Worm (Caenorhabditis elegans) whole organism, midembryonic: ENCODE data around the gene cpt-6.

Source experiments
- T22C8.4 ChIP-seq: fragments of 200-800 bp; sonication (Bioruptor generic); IDR thresholded peaks from 2 replicates; pipeline ENCODE4 v1.3.6; 2022; ENCODE audit warnings: missing genetic modification characterization, missing compliant biosample characterization
- cog-1 ChIP-seq: sonication (generic microtip); optimal IDR thresholded peaks from 2 replicates; lab custom pipeline; 2016; ENCODE audit warnings: missing genetic modification characterization, missing compliant biosample characterization
- flt-1 ChIP-seq: fragments of 200-800 bp; sonication (Bioruptor generic); IDR thresholded peaks from 2 replicates; pipeline ENCODE4 v1.3.6; 2022; ENCODE audit warnings: missing genetic modification characterization, missing compliant biosample characterization
- klf-2 ChIP-seq: fragments of 200-800 bp; sonication (Bioruptor generic); conservative IDR thresholded peaks from 2 replicates; pipeline ENCODE4 v1.3.6; 2022; ENCODE audit warnings: missing genetic modification reagents, missing genetic modification characterization, missing compliant biosample characterization
- med-1 ChIP-seq: sonication (generic microtip); optimal IDR thresholded peaks from 2 replicates; lab custom pipeline; 2017; ENCODE audit warnings: missing genetic modification characterization, mild to moderate bottlenecking, missing compliant biosample characterization, antibody characterized with exemption, missing genetic modification reagents; ENCODE audit not compliant: insufficient read depth
- ref-1 ChIP-seq: fragments of 200-800 bp; sonication (Bioruptor generic); conservative IDR thresholded peaks from 2 replicates; pipeline ENCODE4 v1.3.6; 2022; ENCODE audit warnings: missing genetic modification reagents, missing genetic modification characterization, missing compliant biosample characterization
- tab-1 ChIP-seq: fragments of 200-800 bp; sonication (Bioruptor generic); IDR thresholded peaks from 2 replicates; pipeline ENCODE4 v1.3.6; 2022; ENCODE audit warnings: missing genetic modification characterization, missing compliant biosample characterization
- ztf-23 ChIP-seq: fragments of 200-800 bp; sonication (Bioruptor generic); IDR thresholded peaks from 2 replicates; pipeline ENCODE4 v1.3.6; 2022; ENCODE audit warnings: missing genetic modification reagents, missing genetic modification characterization, missing compliant biosample characterization
- ztf-29 ChIP-seq: fragments of 200-800 bp; sonication (Bioruptor generic); IDR thresholded peaks from 2 replicates; pipeline ENCODE4 v1.3.6; 2022; ENCODE audit warnings: missing genetic modification reagents, missing genetic modification characterization, missing compliant biosample characterization

The cpt-6 gene

DNA sequence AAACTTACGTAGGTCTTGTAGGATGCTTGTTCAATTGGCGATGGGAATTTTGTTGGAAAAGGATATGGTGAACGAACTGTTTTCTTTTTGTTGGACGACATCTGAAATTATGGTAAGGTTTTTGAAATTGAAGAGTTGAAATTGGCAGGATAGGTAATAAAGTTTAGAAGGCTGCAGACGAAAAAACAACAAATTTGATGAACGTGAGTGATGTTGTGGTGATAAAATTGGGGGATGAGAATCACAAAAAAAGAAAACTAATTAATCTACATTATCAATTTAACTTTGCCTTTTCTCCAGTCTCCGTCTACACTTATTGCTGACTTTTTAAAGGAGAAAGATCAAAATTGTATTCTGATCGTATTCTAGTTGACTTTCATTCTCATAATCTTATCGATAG lies at the start of gene cpt-6:
TSS of gene cpt-6 (minus strand) at position 101 of the 400 bp plus-strand sequence.
- TF ChIP-seq klf-2 (GFP tag; lab: Robert Waterston, UW) (no peak), cog-1 (tag; lab: Kevin White, UChicago) (no peak), ref-1 (no peak), ztf-23 (GFP tag; lab: Robert Waterston, UW) (no peak), ztf-29 (GFP tag; lab: Robert Waterston, UW) (no peak), T22C8.4 (GFP tag; lab: Robert Waterston, UW) (no peak), flt-1 (GFP tag; lab: Robert Waterston, UW) (no peak), tab-1 (GFP tag; lab: Robert Waterston, UW) (no peak), med-1 (GFP tag; lab: Kevin White, UChicago) (no peak)

DNA sequence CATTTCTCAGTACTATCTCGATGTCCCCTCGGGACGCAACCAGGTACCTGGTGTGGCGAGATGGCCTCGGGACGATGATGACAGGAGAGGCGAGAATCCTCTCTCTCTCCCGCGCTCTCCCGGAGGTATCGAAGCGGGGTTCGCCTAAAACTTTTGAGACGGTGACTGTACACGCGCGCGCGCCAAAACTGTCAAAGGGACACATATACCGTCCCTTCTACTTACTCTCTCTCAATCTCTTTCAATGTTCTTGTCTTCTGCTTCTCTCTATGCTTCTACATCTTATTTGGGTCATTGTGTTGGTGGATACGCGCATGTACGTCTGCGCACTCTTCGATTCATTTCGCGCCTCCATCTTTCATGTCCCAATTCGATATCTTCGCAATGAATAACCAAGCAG lies 48.2 kb upstream of the cpt-6 start:
- TF ChIP-seq ztf-23 (GFP tag; lab: Robert Waterston, UW) (0 out of 2 replicates have a peak, but pooled peaks have one; percentile 19), klf-2 (GFP tag; lab: Robert Waterston, UW) (no peak), flt-1 (GFP tag; lab: Robert Waterston, UW) (no peak), ref-1 (no peak), ztf-29 (GFP tag; lab: Robert Waterston, UW) (no peak), cog-1 (tag; lab: Kevin White, UChicago) (peak; percentile 21), tab-1 (GFP tag; lab: Robert Waterston, UW) (no peak), med-1 (GFP tag; lab: Kevin White, UChicago) (no peak)

DNA sequence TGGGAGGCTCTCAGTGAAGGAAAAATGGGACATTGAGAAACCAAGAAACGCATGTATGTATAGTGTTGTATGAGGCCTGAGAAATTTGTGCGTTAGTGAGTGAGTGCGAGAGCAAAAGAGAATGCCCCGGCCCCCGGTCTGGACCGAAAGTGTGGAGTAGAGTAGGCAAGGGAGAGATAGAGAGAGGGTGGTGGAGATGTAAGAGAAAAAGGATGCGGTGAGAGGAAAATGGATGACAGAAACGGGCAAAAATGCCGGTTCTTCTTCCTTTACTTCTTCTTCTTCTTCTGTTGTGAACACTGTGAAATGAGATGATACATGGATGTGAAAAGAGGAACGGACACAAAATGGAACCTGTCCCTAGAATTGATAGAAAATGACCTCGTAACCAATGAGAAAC lies 44.6 kb upstream of the cpt-6 start:
- TF ChIP-seq ztf-29 (GFP tag; lab: Robert Waterston, UW): no peak
- 0 out of 2 replicates have a peak, but pooled peaks have one; percentile 42 for TF ChIP-seq flt-1 (GFP tag; lab: Robert Waterston, UW)

DNA sequence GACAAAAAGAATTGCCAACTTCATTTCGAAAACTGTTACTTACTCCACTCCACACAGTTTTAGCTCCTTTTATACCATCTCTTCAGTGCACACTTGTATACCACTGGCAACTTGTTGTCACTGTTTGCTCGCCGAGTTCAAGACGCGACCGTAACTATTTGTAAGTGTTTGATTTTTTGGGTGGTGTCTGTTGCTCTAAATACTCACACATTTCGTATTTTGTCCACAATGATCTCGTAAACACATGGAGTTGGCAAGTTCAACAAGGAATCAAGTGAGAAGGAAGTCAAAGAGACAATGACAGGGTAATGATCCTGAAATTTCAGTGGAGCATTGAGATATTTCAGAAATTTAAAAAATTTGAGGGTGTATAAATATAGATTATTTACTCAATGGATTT lies 39.3 kb upstream of the cpt-6 start, which contains the start of gene hpo-26:
TSS of gene hpo-26 (minus strand) at position 31 of the 400 bp plus-strand sequence.
- TF ChIP-seq ref-1: no peak
- TF ChIP-seq klf-2 (GFP tag; lab: Robert Waterston, UW): no peak
- TF ChIP-seq ztf-23 (GFP tag; lab: Robert Waterston, UW): no peak
- no peak for TF ChIP-seq T22C8.4 (GFP tag; lab: Robert Waterston, UW)
- TF ChIP-seq med-1 (GFP tag; lab: Kevin White, UChicago): no peak
- no peak for TF ChIP-seq cog-1 (tag; lab: Kevin White, UChicago)
- no peak for TF ChIP-seq tab-1 (GFP tag; lab: Robert Waterston, UW)

DNA sequence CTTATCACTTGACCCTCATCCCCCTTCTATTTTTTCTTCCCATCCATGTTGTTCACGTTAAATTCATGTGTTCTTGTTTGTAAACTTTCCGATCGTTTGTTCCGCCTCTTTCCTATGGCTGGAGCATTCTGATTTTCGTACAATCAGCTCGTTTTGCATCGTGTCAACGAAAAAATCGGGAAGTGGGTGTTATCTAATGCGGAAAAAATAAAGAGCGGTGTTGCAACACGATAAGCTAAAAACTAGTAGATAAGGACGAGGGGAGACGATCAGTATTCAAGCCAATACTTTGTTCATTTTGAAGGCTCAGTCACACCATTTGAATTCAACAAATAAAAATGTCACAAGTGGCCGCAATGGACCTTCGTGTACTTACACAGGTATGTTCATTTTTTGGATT lies 31.0 kb upstream of the cpt-6 start, which contains the start of gene acs-1:
TSS of gene acs-1 (plus strand) at position 233 of the 400 bp plus-strand sequence.
- TF ChIP-seq cog-1 (tag; lab: Kevin White, UChicago): no peak
- TF ChIP-seq flt-1 (GFP tag; lab: Robert Waterston, UW): no peak

DNA sequence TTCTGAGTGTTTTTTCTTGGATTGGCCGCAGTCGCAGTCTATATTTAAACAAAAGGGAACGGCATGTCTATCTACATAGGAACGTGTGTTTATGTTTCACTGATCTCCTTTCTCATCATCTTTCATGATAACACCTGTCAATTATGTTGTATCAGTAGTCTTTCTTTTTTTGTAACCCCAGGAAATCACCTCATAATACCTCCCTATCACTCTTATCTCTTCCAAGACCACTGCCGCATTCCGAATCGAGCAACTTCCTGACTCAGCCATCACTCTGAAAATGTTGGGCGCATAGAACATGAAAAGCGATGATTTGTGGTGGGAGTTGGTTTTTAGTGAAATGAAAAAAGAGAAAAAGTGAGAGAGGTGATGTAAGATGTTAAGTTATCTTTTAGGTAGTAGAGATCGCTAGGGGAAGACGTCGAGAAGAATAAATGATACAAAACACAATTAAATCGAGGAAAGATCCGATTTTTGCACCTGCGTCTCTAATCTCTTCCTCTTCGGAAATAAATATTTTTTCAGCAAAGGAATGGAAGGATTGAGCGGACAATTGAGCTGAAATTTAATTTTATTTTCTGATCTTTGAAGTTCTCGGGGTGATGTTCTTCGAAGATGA lies 29.3 kb upstream of the cpt-6 start:
- TF ChIP-seq ztf-23 (GFP tag; lab: Robert Waterston, UW) (no peak), ref-1 (no peak), T22C8.4 (GFP tag; lab: Robert Waterston, UW) (no peak), flt-1 (GFP tag; lab: Robert Waterston, UW) (no peak), klf-2 (GFP tag; lab: Robert Waterston, UW) (no peak), tab-1 (GFP tag; lab: Robert Waterston, UW) (no peak), med-1 (GFP tag; lab: Kevin White, UChicago) (no peak), ztf-29 (GFP tag; lab: Robert Waterston, UW) (no peak)

DNA sequence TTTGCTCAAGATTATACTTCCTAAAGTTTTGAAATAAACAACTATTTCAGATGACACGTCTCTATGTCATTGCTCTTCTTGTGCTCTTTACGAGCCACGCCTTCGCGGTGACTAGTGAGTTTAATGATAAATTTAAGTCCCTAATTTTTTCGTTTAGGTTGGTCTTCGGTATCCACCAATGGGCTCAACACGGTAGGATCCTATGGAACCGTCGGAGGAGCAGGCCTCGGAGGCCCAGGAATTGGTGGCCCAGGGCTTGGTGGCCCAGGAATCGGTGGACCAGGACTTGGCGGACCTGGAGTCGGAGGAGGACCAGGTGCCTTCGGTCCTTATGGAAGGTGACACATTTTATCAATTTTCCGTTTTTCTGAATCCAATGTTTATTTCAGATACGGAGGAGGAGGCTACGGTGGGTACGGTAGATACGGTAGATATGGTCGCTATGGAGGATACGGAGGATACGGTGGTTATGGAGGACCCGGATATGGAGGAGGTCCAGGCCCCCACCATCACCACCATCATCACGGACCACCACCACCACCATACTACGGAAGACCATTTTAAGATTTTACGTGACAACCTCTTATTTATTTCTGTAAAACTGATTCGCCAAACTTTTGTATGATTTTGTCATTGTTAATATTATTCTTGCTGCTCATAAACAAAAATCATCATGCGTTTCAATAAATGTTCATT lies 26.8 kb upstream of the cpt-6 start, which contains the start of the genes F46E10.2 and F46E10.18:
TSS of gene F46E10.2 (plus strand) at position 51 of the 696 bp plus-strand sequence.
TSS of gene F46E10.18 (plus strand) at position 646 of the 696 bp plus-strand sequence.
- TF ChIP-seq T22C8.4 (GFP tag; lab: Robert Waterston, UW): no peak
- TF ChIP-seq ztf-23 (GFP tag; lab: Robert Waterston, UW): no peak
- no peak for TF ChIP-seq med-1 (GFP tag; lab: Kevin White, UChicago)
- no peak for TF ChIP-seq klf-2 (GFP tag; lab: Robert Waterston, UW)
- no peak for TF ChIP-seq flt-1 (GFP tag; lab: Robert Waterston, UW)
- no peak for TF ChIP-seq cog-1 (tag; lab: Kevin White, UChicago)
- no peak for TF ChIP-seq tab-1 (GFP tag; lab: Robert Waterston, UW)

DNA sequence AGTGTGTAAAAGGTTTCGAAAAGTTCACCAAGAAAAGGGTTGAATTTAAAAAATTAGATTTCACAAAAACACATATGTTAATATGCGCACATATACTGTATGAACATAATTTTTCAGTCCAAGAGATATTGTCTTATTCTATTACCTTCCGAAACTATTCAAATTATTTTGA lies 24.4 kb upstream of the cpt-6 start, which contains the start of gene F46E10.3:
TSS of gene F46E10.3 (plus strand) at position 73 of the 172 bp plus-strand sequence.
- TF ChIP-seq flt-1 (GFP tag; lab: Robert Waterston, UW) (no peak), cog-1 (tag; lab: Kevin White, UChicago) (no peak), tab-1 (GFP tag; lab: Robert Waterston, UW) (no peak), ztf-29 (GFP tag; lab: Robert Waterston, UW) (no peak), klf-2 (GFP tag; lab: Robert Waterston, UW) (no peak), ztf-23 (GFP tag; lab: Robert Waterston, UW) (no peak)

DNA sequence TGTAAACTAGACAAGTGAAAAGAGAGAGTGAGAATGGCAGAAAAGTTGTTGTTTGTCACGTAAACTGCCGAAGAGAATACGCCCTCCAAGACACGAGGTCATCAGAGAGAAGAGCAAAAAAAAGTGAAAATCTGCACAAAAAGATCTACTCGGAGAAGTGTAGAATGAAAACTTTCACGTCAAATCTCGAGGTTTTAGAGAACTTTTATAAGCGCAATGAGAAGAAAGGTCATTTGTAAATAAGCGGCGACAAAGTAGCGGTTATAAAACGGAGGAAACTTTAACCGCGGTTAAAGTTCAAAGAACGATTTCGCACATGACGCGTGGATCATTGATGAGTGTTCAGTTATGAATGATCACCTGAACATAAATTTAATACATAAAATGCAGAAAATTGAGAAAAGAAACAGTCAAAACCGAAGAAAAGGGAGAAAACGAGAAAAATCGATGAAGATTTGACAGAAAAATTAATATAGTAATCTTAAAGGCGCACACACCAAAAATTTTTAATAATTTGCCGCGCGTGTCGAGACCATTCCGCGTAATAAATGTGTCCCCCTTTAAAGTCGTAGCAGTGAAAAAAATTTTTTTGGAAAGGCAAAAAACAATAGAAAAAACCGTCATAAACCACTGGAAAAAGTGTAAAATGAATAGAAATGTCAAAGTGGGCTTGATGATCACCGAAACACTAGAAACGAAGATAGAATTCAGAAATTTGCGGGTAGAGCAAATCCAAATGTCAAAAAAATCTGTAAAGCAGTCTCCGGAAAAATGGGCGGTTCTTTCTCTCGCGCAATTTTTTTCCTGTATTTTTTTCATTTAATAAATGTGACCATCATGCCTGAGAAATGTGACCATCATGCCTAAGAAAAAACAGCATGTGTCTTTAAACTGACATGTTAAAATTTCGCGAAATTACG lies 23.8 kb upstream of the cpt-6 start:
- TF ChIP-seq flt-1 (GFP tag; lab: Robert Waterston, UW): no peak
- no peak for TF ChIP-seq tab-1 (GFP tag; lab: Robert Waterston, UW)
- TF ChIP-seq cog-1 (tag; lab: Kevin White, UChicago): no peak
- TF ChIP-seq ref-1: no peak
- no peak for TF ChIP-seq klf-2 (GFP tag; lab: Robert Waterston, UW)
- TF ChIP-seq ztf-23 (GFP tag; lab: Robert Waterston, UW): no peak
- no peak for TF ChIP-seq T22C8.4 (GFP tag; lab: Robert Waterston, UW)
- TF ChIP-seq med-1 (GFP tag; lab: Kevin White, UChicago): no peak
- TF ChIP-seq ztf-29 (GFP tag; lab: Robert Waterston, UW): no peak
